Fruit fly (Drosophila melanogaster): Measurements from ENCODE around the gene CG10375.

CG10375 gene

DNA sequence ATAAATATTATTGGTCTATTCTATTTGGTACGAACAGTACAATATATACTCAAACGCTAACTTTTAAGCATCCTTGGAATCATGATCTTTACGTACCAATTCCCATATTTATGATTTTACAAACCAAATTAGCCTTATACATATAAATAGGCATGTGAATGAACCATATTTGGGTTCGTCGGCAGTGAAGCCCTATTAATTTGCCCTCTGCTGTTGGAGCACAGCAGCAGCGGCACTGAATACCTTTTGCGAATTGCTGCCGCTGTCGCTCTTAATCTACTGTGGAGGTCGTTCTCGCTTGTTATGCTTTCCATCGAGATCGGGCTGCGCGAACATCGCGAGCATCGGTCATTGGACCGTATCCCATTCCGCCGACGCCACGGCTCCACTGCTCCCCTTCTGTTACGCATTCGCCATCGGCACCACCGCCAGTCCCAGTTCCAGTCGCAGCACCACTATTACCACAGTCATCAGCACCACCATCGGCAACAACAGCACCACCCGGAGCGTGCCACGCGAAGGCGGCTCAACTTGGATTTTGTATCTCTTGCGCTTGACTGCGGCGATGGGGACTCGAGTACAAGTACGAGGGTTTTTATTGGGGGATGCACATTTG, 21.0 kb downstream of the CG10375 start (continued):
- TF ChIP-seq Fer2 (tag; optimal IDR thresholded peaks at IDR 0.05) = no peak
- peak; percentile 71 for TF ChIP-seq HLHmδ (GFP tag; optimal IDR thresholded peaks at IDR 0.05)
- no peak for TF ChIP-seq HHEX (GFP tag; optimal IDR thresholded peaks at IDR 0.05)
- TF ChIP-seq CG8765 (GFP tag; IDR thresholded peaks at IDR 0.05) = no peak
- peak; percentile 79 for TF ChIP-seq CG11696 (GFP tag; IDR thresholded peaks at IDR 0.05)
- TF ChIP-seq chinmo (GFP tag; IDR thresholded peaks at IDR 0.05; ENCODE audit: partially characterized antibody) = 0 out of 4 replicates have a peak, but pooled peaks have one; percentile 47
- no peak for TF ChIP-seq danr (GFP tag; IDR thresholded peaks at IDR 0.05)
- no peak for TF ChIP-seq Ets65A (GFP tag)
- no peak for TF ChIP-seq exex (tag; optimal IDR thresholded peaks at IDR 0.05)
- TF ChIP-seq da (GFP tag; optimal IDR thresholded peaks at IDR 0.05) = no peak
- no peak for TF ChIP-seq gsb (GFP tag; IDR thresholded peaks at IDR 0.05)
- TF ChIP-seq CG1024 (GFP tag; IDR thresholded peaks at IDR 0.05) = no peak
- TF ChIP-seq CG12769 (tag; optimal IDR thresholded peaks at IDR 0.05) = peak; percentile 55
- TF ChIP-seq Hey (tag; optimal IDR thresholded peaks at IDR 0.05) = no peak
- TF ChIP-seq Atf3 (GFP tag; optimal IDR thresholded peaks at IDR 0.05) = no peak
- TF ChIP-seq twi (tag; optimal IDR thresholded peaks at IDR 0.05) = no peak
- no peak for TF ChIP-seq inv (GFP tag; IDR thresholded peaks at IDR 0.05; ENCODE audit: partially characterized antibody)
- TF ChIP-seq CG10565 (GFP tag; optimal IDR thresholded peaks at IDR 0.05) = no peak
- no peak for TF ChIP-seq CG1233 (GFP tag; optimal IDR thresholded peaks at IDR 0.05)
- TF ChIP-seq CG31224 (GFP tag; IDR thresholded peaks at IDR 0.05) = 0 out of 2 replicates have a peak, but pooled peaks have one; percentile 25
- no peak for TF ChIP-seq D19B (GFP tag; optimal IDR thresholded peaks at IDR 0.05)
- peak; percentile 3 for TF ChIP-seq fd96Cb (tag; optimal IDR thresholded peaks at IDR 0.05)
- peak; percentile 12 for TF ChIP-seq dmrt11E (tag; optimal IDR thresholded peaks at IDR 0.05)
- TF ChIP-seq Dbx (GFP tag; IDR thresholded peaks at IDR 0.05) = peak; percentile 16; the same call in 1 of the 3 replicates
- TF ChIP-seq nerfin-1 (tag; optimal IDR thresholded peaks at IDR 0.05) = no peak
- no peak for TF ChIP-seq emc (GFP tag; optimal IDR thresholded peaks at IDR 0.05)
- no peak for TF ChIP-seq CG30403 (GFP tag; optimal IDR thresholded peaks at IDR 0.05)
- peak; percentile 13 to 56 for TF ChIP-seq bsh (GFP tag; optimal IDR thresholded peaks at IDR 0.05)
- TF ChIP-seq Hmx (GFP tag; optimal IDR thresholded peaks at IDR 0.05) = no peak
- peak; percentile 19 for TF ChIP-seq phol (tag; optimal IDR thresholded peaks at IDR 0.05)
- TF ChIP-seq ken (GFP tag; IDR thresholded peaks at IDR 0.05) = 0 out of 3 replicates have a peak, but pooled peaks have one; percentile 4
- TF ChIP-seq Xrp1 (GFP tag; IDR thresholded peaks at IDR 0.05) = peak; percentile 4; the same call in 1 of the 2 replicates
- no peak for TF ChIP-seq Myb (GFP tag; optimal IDR thresholded peaks at IDR 0.05)
- peak; percentile 48 for TF ChIP-seq corto (GFP tag; optimal IDR thresholded peaks at IDR 0.05)
- TF ChIP-seq CG12659 (GFP tag; optimal IDR thresholded peaks at IDR 0.05) = no peak
- TF ChIP-seq Elba2 (GFP tag; optimal IDR thresholded peaks at IDR 0.05) = no peak
- TF ChIP-seq CG7372 (GFP tag; IDR thresholded peaks at IDR 0.05) = no peak
- TF ChIP-seq CG16815 (GFP tag; optimal IDR thresholded peaks at IDR 0.05) = no peak
- no peak for TF ChIP-seq CG2889 (GFP tag; IDR thresholded peaks at IDR 0.05)
- no peak for TF ChIP-seq dysf (GFP tag; IDR thresholded peaks at IDR 0.05)
- peak; percentile 14 for TF ChIP-seq lilli (GFP tag; optimal IDR thresholded peaks at IDR 0.05)
- peak; percentile 28 for TF ChIP-seq CG2120 (GFP tag; optimal IDR thresholded peaks at IDR 0.05)
- no peak for TF ChIP-seq CG4730 (GFP tag; IDR thresholded peaks at IDR 0.05)
- TF ChIP-seq Bgb (GFP tag; IDR thresholded peaks at IDR 0.05; ENCODE audit: partially characterized antibody) = no peak
- 0 out of 2 replicates have a peak, but pooled peaks have one; percentile 4 for TF ChIP-seq CG32772 (GFP tag; IDR thresholded peaks at IDR 0.05)
- peak; percentile 83 for TF ChIP-seq Med (GFP tag)
- TF ChIP-seq CG8281 (tag; optimal IDR thresholded peaks at IDR 0.05) = no peak
- no peak for TF ChIP-seq pnt (GFP tag; optimal IDR thresholded peaks at IDR 0.05)
- TF ChIP-seq CG4328 (GFP tag; optimal IDR thresholded peaks at IDR 0.05) = no peak
- TF ChIP-seq Sin3A (optimal IDR thresholded peaks at IDR 0.05) = no peak

Data from whole organism, embryonic.